Worm (Caenorhabditis elegans) whole organism, young adult: Measurements from ENCODE around the gene cin-4.

Experiments
- B0035.1 ChIP-seq: sonication (generic microtip); optimal IDR thresholded peaks from 2 replicates; lab custom pipeline; 2016; ENCODE audit warnings: missing genetic modification characterization, mild to moderate bottlenecking, missing compliant biosample characterization, missing genotype, missing genetic modification reagents
- D2030.7 ChIP-seq: fragments of 200-800 bp; sonication (Bioruptor generic); IDR thresholded peaks from 2 replicates; pipeline ENCODE4 v1.3.6; 2022; ENCODE audit warnings: missing genetic modification reagents, missing genetic modification characterization, missing compliant biosample characterization
- F23B12.7 ChIP-seq: sonication (generic microtip); optimal IDR thresholded peaks from 2 replicates; lab custom pipeline; 2017; ENCODE audit warnings: missing genetic modification characterization, mild to moderate bottlenecking, missing compliant biosample characterization, antibody characterized with exemption, moderate library complexity; ENCODE audit not compliant: insufficient read depth
- F39B2.1 ChIP-seq: fragments of 200-800 bp; sonication (Bioruptor generic); IDR thresholded peaks from 2 replicates; pipeline ENCODE4 v1.3.6; 2022; ENCODE audit warnings: missing genetic modification reagents, missing genetic modification characterization, missing compliant biosample characterization
- F57A8.1 ChIP-seq: fragments of 200-800 bp; sonication (Bioruptor generic); optimal IDR thresholded peaks from 2 replicates; lab custom pipeline; 2018; ENCODE audit warnings: mild to moderate bottlenecking, missing genetic modification characterization, moderate library complexity, missing compliant biosample characterization
- Y53G8AR.9 ChIP-seq: fragments of 200-800 bp; sonication (Bioruptor generic); conservative IDR thresholded peaks from 2 replicates; pipeline ENCODE4 v1.3.6; 2022; ENCODE audit warnings: missing genetic modification reagents, missing genetic modification characterization, missing compliant biosample characterization
- Y79H2A.3 ChIP-seq: fragments of 200-800 bp; sonication (Bioruptor generic); conservative IDR thresholded peaks from 2 replicates; pipeline ENCODE4 v1.3.6; 2022; ENCODE audit warnings: missing genetic modification reagents, missing genetic modification characterization, missing compliant biosample characterization
- ZK185.1 ChIP-seq: sonication (generic microtip); optimal IDR thresholded peaks from 2 replicates; lab custom pipeline; 2016; ENCODE audit warnings: mild to moderate bottlenecking, missing genetic modification characterization, missing compliant biosample characterization; ENCODE audit not compliant: poor library complexity, severe bottlenecking
- aptf-2 ChIP-seq: fragments of 200-800 bp; sonication (Bioruptor generic); conservative IDR thresholded peaks from 2 replicates; pipeline ENCODE4 v1.3.6; 2022; ENCODE audit warnings: missing genetic modification reagents, missing genetic modification characterization, missing compliant biosample characterization
- aptf-3 ChIP-seq: fragments of 200-800 bp; sonication (Bioruptor generic); IDR thresholded peaks from 2 replicates; pipeline ENCODE4 v1.3.6; 2022; ENCODE audit warnings: missing genetic modification characterization, missing compliant biosample characterization
- attf-3 ChIP-seq: fragments of 200-800 bp; sonication (Bioruptor generic); conservative IDR thresholded peaks from 2 replicates; pipeline ENCODE4 v1.3.6; 2022; ENCODE audit warnings: missing genetic modification reagents, missing genetic modification characterization, missing compliant biosample characterization
- attf-6 ChIP-seq: fragments of 200-800 bp; sonication (Bioruptor generic); IDR thresholded peaks from 2 replicates; pipeline ENCODE4 v1.3.6; 2022; ENCODE audit warnings: missing genetic modification reagents, missing genetic modification characterization, missing compliant biosample characterization
- bed-2 ChIP-seq: fragments of 200-800 bp; sonication (Bioruptor generic); IDR thresholded peaks from 2 replicates; pipeline ENCODE4 v1.3.6; 2022; ENCODE audit warnings: missing genetic modification reagents, missing genetic modification characterization, missing compliant biosample characterization
- cebp-2 ChIP-seq: fragments of 200-800 bp; sonication (Bioruptor generic); IDR thresholded peaks from 2 replicates; pipeline ENCODE4 v1.3.6; 2022; ENCODE audit warnings: missing genetic modification characterization, missing compliant biosample characterization
- ceh-58 ChIP-seq: fragments of 200-800 bp; sonication (Bioruptor generic); IDR thresholded peaks from 2 replicates; pipeline ENCODE4 v1.3.6; 2022; ENCODE audit warnings: missing genetic modification characterization, missing compliant biosample characterization
- chd-7 ChIP-seq: sonication (generic microtip); optimal IDR thresholded peaks from 2 replicates; lab custom pipeline; 2016; ENCODE audit warnings: mild to moderate bottlenecking, missing genetic modification characterization, moderate library complexity, missing compliant biosample characterization
- egl-44 ChIP-seq: fragments of 200-800 bp; sonication (Bioruptor generic); IDR thresholded peaks from 2 replicates; pipeline ENCODE4 v1.3.6; 2022; ENCODE audit warnings: missing genetic modification reagents, missing genetic modification characterization, missing compliant biosample characterization
- egrh-3 ChIP-seq: fragments of 200-800 bp; sonication (Bioruptor generic); IDR thresholded peaks from 2 replicates; pipeline ENCODE4 v1.3.6; 2022; ENCODE audit warnings: missing genetic modification reagents, missing genetic modification characterization, missing compliant biosample characterization
- him-1 ChIP-seq: sonication (generic microtip); optimal IDR thresholded peaks from 2 replicates; lab custom pipeline; 2016; ENCODE audit warnings: missing genotype, missing genetic modification reagents, missing genetic modification characterization, missing compliant biosample characterization
- hmg-1.2 ChIP-seq: fragments of 200-800 bp; sonication (Bioruptor generic); IDR thresholded peaks from 2 replicates; pipeline ENCODE4 v1.3.6; 2022; ENCODE audit warnings: missing genetic modification reagents, missing genetic modification characterization, missing compliant biosample characterization
- hmg-20 ChIP-seq: fragments of 200-800 bp; sonication (Bioruptor generic); IDR thresholded peaks from 2 replicates; pipeline ENCODE4 v1.3.6; 2022; ENCODE audit warnings: missing genetic modification reagents, missing genetic modification characterization, missing compliant biosample characterization
- let-526 ChIP-seq: fragments of 200-800 bp; sonication (Bioruptor generic); IDR thresholded peaks from 2 replicates; pipeline ENCODE4 v1.3.6; 2022; ENCODE audit warnings: missing genetic modification reagents, missing genetic modification characterization, missing compliant biosample characterization
- let-607 ChIP-seq, 2 experiments: fragments of 200-800 bp in 1 of 2; sonication (Bioruptor generic) in 1 of 2; sonication (generic microtip) in 1 of 2; optimal IDR thresholded peaks; 2 replicates each; lab custom pipeline; 2016 to 2018; ENCODE audit warnings: mild to moderate bottlenecking in 2 of 2, missing compliant biosample characterization in 2 of 2, missing genetic modification characterization in 2 of 2, moderate library complexity in 2 of 2, missing genotype in 1 of 2
- lin-26 ChIP-seq: fragments of 200-800 bp; sonication (Bioruptor generic); IDR thresholded peaks from 2 replicates; pipeline ENCODE4 v1.3.6; 2022; ENCODE audit warnings: missing genetic modification reagents, missing genetic modification characterization, missing compliant biosample characterization
- madf-10 ChIP-seq: sonication (generic microtip); optimal IDR thresholded peaks from 2 replicates; lab custom pipeline; 2016; ENCODE audit warnings: mild to moderate bottlenecking, missing genetic modification characterization, missing compliant biosample characterization
- madf-8 ChIP-seq: fragments of 200-800 bp; sonication (Bioruptor generic); conservative IDR thresholded peaks from 2 replicates; pipeline ENCODE4 v1.3.6; 2022; ENCODE audit warnings: missing genetic modification reagents, missing genetic modification characterization, missing compliant biosample characterization
- mcd-1 ChIP-seq: fragments of 200-800 bp; sonication (Bioruptor generic); IDR thresholded peaks from 2 replicates; pipeline ENCODE4 v1.3.6; 2022; ENCODE audit warnings: missing genetic modification reagents, missing genetic modification characterization, missing compliant biosample characterization
- mes-4 ChIP-seq: sonication (generic microtip); optimal IDR thresholded peaks from 2 replicates; lab custom pipeline; 2016; ENCODE audit warnings: missing genotype, missing genetic modification characterization, missing compliant biosample characterization
- mxl-1 ChIP-seq: sonication (generic microtip); optimal IDR thresholded peaks from 2 replicates; lab custom pipeline; 2016; ENCODE audit warnings: missing genetic modification characterization, missing compliant biosample characterization
- nhr-90 ChIP-seq: sonication (generic microtip); optimal IDR thresholded peaks from 2 replicates; lab custom pipeline; 2016; ENCODE audit warnings: missing genotype, mild to moderate bottlenecking, missing genetic modification characterization, missing compliant biosample characterization
- pbrm-1 ChIP-seq: fragments of 200-800 bp; sonication (Bioruptor generic); IDR thresholded peaks from 2 replicates; pipeline ENCODE4 v1.3.6; 2022; ENCODE audit warnings: missing genetic modification reagents, missing genetic modification characterization, missing compliant biosample characterization
- rcor-1 ChIP-seq: fragments of 200-800 bp; sonication (Bioruptor generic); IDR thresholded peaks from 2 replicates; pipeline ENCODE4 v1.3.6; 2022; ENCODE audit warnings: missing genetic modification reagents, missing genetic modification characterization, missing compliant biosample characterization
- rec-8 ChIP-seq, 2 experiments: sonication (generic microtip); optimal IDR thresholded peaks; 2 replicates each; lab custom pipeline; 2016; ENCODE audit warnings: mild to moderate bottlenecking in 2 of 2, missing genetic modification characterization in 2 of 2, missing genetic modification reagents in 2 of 2, missing genotype in 2 of 2, missing biosample characterization in 1 of 2, missing compliant biosample characterization in 1 of 2, moderate library complexity in 1 of 2
- repo-1 ChIP-seq: sonication (generic microtip); optimal IDR thresholded peaks from 2 replicates; lab custom pipeline; 2017; ENCODE audit warnings: mild to moderate bottlenecking, missing genetic modification characterization, missing compliant biosample characterization
- rpc-1 ChIP-seq, 2 experiments: fragments of 150-350 bp in 1 of 2; sonication (generic microtip) in 1 of 2; optimal IDR thresholded peaks; 2 replicates each; lab custom pipeline; 2014 to 2018; ENCODE audit warnings: missing biosample characterization in 1 of 2, missing genetic modification characterization in 1 of 2, missing genetic modification reagents in 1 of 2, missing genotype in 1 of 2
- snpc-1.3 ChIP-seq: sonication (generic microtip); optimal IDR thresholded peaks from 2 replicates; lab custom pipeline; 2017; ENCODE audit warnings: missing genetic modification characterization, mild to moderate bottlenecking, missing compliant biosample characterization, antibody characterized with exemption, moderate library complexity, missing genotype, missing genetic modification reagents; ENCODE audit not compliant: insufficient read depth
- snpc-4 ChIP-seq, 5 experiments: fragments of 150-350 bp in 1 of 5; sonication (generic microtip) in 4 of 5; optimal IDR thresholded peaks; 2 replicates each; lab custom pipeline; 2014 to 2018; ENCODE audit warnings: missing genetic modification characterization in 5 of 5, missing biosample characterization in 3 of 5, antibody characterized with exemption in 2 of 5, mild to moderate bottlenecking in 2 of 5, missing compliant biosample characterization in 2 of 5, missing genotype in 2 of 5, moderate library complexity in 2 of 5, missing genetic modification reagents in 1 of 5
- somi-1 ChIP-seq: fragments of 200-800 bp; sonication (Bioruptor generic); optimal IDR thresholded peaks from 2 replicates; lab custom pipeline; 2018; ENCODE audit warnings: mild to moderate bottlenecking, missing genetic modification characterization, missing compliant biosample characterization
- sptf-2 ChIP-seq: fragments of 200-800 bp; sonication (Bioruptor generic); optimal IDR thresholded peaks from 2 replicates; lab custom pipeline; 2018; ENCODE audit warnings: mild to moderate bottlenecking, missing genetic modification characterization, missing compliant biosample characterization
- tbp1 ChIP-seq: fragments of 200-800 bp; sonication (Bioruptor generic); optimal IDR thresholded peaks from 2 replicates; lab custom pipeline; 2018; ENCODE audit warnings: mild to moderate bottlenecking, missing genetic modification characterization, missing compliant biosample characterization
- zim-3 ChIP-seq: sonication (generic microtip); optimal IDR thresholded peaks from 2 replicates; lab custom pipeline; 2017; ENCODE audit warnings: mild to moderate bottlenecking, missing genetic modification characterization, moderate library complexity, missing compliant biosample characterization
- ztf-25 ChIP-seq: fragments of 200-800 bp; sonication (Bioruptor generic); IDR thresholded peaks from 2 replicates; pipeline ENCODE4 v1.3.6; 2022; ENCODE audit warnings: missing genetic modification reagents, missing genetic modification characterization, missing compliant biosample characterization
- ztf-26 ChIP-seq: sonication (generic microtip); optimal IDR thresholded peaks from 2 replicates; lab custom pipeline; 2017; ENCODE audit warnings: missing genetic modification characterization, missing compliant biosample characterization

The cin-4 gene

ce11 chrII:7001405-7001804 lies 36.7 kb upstream of the cin-4 start (continued):
- TF ChIP-seq F57A8.1 (GFP tag; lab: Kevin White, UChicago) (peak; percentile 75), mxl-1 (tag; lab: Kevin White, UChicago) (peak; percentile 50), F39B2.1 (GFP tag; lab: Robert Waterston, UW) (0 out of 2 replicates have a peak, but pooled peaks have one; percentile 69), tbp1 (GFP tag; lab: Kevin White, UChicago) (peak; percentile 98), rcor-1 (GFP tag; lab: Robert Waterston, UW) (peak; percentile 50), sptf-2 (GFP tag; lab: Kevin White, UChicago) (peak; percentile 54), nhr-90 (tag; lab: Kevin White, UChicago) (peak; percentile 86), somi-1 (GFP tag; lab: Kevin White, UChicago) (peak; percentile 69), egrh-3 (GFP tag; lab: Robert Waterston, UW) (peak; percentile 65), egl-44 (peak; percentile 94), snpc-4 (GFP tag; optimal IDR thresholded peaks at IDR 0.05; lab: Kevin White, UChicago) (peak; percentile 6), snpc-4 (tag; optimal IDR thresholded peaks at IDR 0.05; lab: Kevin White, UChicago) (peak in 2 of 4 experiments; percentile 28 to 56), D2030.7 (GFP tag; lab: Robert Waterston, UW) (peak; percentile 85), lin-26 (peak; percentile 98), aptf-3 (GFP tag; lab: Robert Waterston, UW) (peak; percentile 97), ztf-25 (GFP tag; lab: Robert Waterston, UW) (peak; percentile 95), rec-8 (tag; optimal IDR thresholded peaks at IDR 0.05; lab: Kevin White, UChicago) (peak in 1 of 2 experiments; percentile 68), chd-7 (tag; lab: Kevin White, UChicago) (peak; percentile 49), madf-8 (GFP tag; lab: Robert Waterston, UW) (peak; percentile 48), zim-3 (tag; lab: Kevin White, UChicago) (peak; percentile 74), B0035.1 (tag; lab: Kevin White, UChicago) (peak; percentile 16), Y53G8AR.9 (0 out of 2 replicates have a peak, but pooled peaks have one; percentile 30), attf-6 (GFP tag; lab: Robert Waterston, UW) (peak; percentile 59; the same call in 1 of the 2 replicates), bed-2 (GFP tag; lab: Robert Waterston, UW) (0 out of 2 replicates have a peak, but pooled peaks have one; percentile 39), aptf-2 (peak; percentile 60; the same call in 1 of the 2 replicates), ztf-26 (peak; percentile 18), snpc-1.3 (tag; lab: Kevin White, UChicago) (peak; percentile 15), Y79H2A.3 (peak; percentile 78), mes-4 (tag; lab: Kevin White, UChicago) (peak; percentile 0), repo-1 (tag; lab: Kevin White, UChicago) (peak; percentile 54), madf-10 (tag; lab: Kevin White, UChicago) (peak; percentile 27), hmg-20 (GFP tag; lab: Robert Waterston, UW) (peak; percentile 64), attf-3 (GFP tag; lab: Robert Waterston, UW) (peak; percentile 72), pbrm-1 (GFP tag; lab: Robert Waterston, UW) (peak; percentile 73), him-1 (tag; lab: Kevin White, UChicago) (peak; percentile 85), cebp-2 (GFP tag; lab: Robert Waterston, UW) (peak; percentile 96), rpc-1 (optimal IDR thresholded peaks at IDR 0.05; lab: Kevin White, UChicago) (peak; percentile 58), rpc-1 (tag; optimal IDR thresholded peaks at IDR 0.05; lab: Kevin White, UChicago) (peak; percentile 84)
- TF ChIP-seq, all 124 proteins: peak for 78; not testable (repeated sequence) for 46

- TF ChIP-seq F23B12.7 (tag; lab: Kevin White, UChicago) (peak; percentile 16), hmg-1.2 (GFP tag; lab: Robert Waterston, UW) (peak; percentile 54), ceh-58 (GFP tag; lab: Robert Waterston, UW) (0 out of 2 replicates have a peak, but pooled peaks have one; percentile 48), ZK185.1 (tag; lab: Kevin White, UChicago) (peak; percentile 66), let-526 (GFP tag; lab: Robert Waterston, UW) (0 out of 2 replicates have a peak, but pooled peaks have one; percentile 26), him-1 (tag; lab: Kevin White, UChicago) (peak; percentile 72), mxl-1 (tag; lab: Kevin White, UChicago) (peak; percentile 59), snpc-1.3 (tag; lab: Kevin White, UChicago) (peak; percentile 34), mcd-1 (GFP tag; lab: Robert Waterston, UW) (no peak; the same call in 1 of the 2 replicates), rpc-1 (optimal IDR thresholded peaks at IDR 0.05; lab: Kevin White, UChicago) (peak; percentile 79), rpc-1 (tag; optimal IDR thresholded peaks at IDR 0.05; lab: Kevin White, UChicago) (peak; percentile 80), cebp-2 (GFP tag; lab: Robert Waterston, UW) (0 out of 2 replicates have a peak, but pooled peaks have one; percentile 19), lin-26 (peak; percentile 80), tbp1 (GFP tag; lab: Kevin White, UChicago) (peak; percentile 89), D2030.7 (GFP tag; lab: Robert Waterston, UW) (peak; percentile 52; the same call in 1 of the 2 replicates), mes-4 (tag; lab: Kevin White, UChicago) (peak; percentile 62), let-607 (tag; optimal IDR thresholded peaks at IDR 0.05; lab: Kevin White, UChicago) (peak in 1 of 2 experiments; percentile 39)
Observed at ce11 chrII:7002956-7003357, 35.1 kb upstream of the cin-4 start.
